Worm (Caenorhabditis elegans) whole organism, dauer: Measurements from ENCODE around the gene frpr-18.

Experiments used
- unc-62 ChIP-seq: sonication (generic microtip); optimal IDR thresholded peaks from 2 replicates; lab custom pipeline; 2017; ENCODE audit warnings: missing biosample characterization, missing genetic modification reagents, missing genetic modification characterization

Gene frpr-18

DNA sequence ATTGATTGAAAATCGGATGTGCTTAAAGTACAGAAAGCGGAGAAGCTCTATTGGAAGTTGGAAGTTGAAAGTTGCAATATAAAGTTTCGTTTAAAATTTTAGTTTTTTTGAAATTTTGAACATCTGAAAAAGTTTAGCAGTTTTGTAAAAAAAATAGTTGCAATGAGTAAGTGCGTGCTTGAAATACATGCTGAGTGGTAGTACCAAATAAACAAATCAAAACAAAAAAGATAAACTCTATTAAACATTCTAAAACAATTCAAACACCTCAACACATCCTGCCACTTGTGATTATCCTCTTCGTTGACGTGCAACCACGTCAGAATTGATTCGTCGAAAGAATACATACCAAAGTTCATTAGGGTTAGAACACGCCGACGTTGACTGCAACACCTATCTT, 49.1 kb downstream of the frpr-18 start:
- TF ChIP-seq unc-62 (GFP tag; lab: Kevin White, UChicago): no peak
